ENCODE assay signal across 2 fruit fly cellular contexts in genomic region chr3L:21830125-21830524, dm6.
TF ChIP-seq lines count a peak whose summit lies in the region.

No protein-coding gene starts in this region.

- TF ChIP-seq CTCF in whole organism, embryonic (GFP tag; optimal IDR thresholded peaks at IDR 0.05; lab: Kevin White, UChicago), result no peak

TF ChIP-seq in whole organism, embryonic, 481 proteins besides CTCF, POLR2A, EP300 and RAD21:
- TF ChIP-seq wek (GFP tag; optimal IDR thresholded peaks at IDR 0.05; lab: Kevin White, UChicago) (peak; percentile 75), Sry-β (GFP tag; optimal IDR thresholded peaks at IDR 0.05; lab: Kevin White, UChicago) (peak; percentile 59), gem (tag; optimal IDR thresholded peaks at IDR 0.05; lab: Kevin White, UChicago) (peak; percentile 6), pan (optimal IDR thresholded peaks at IDR 0.05; lab: Kevin White, UChicago) (no peak), pan (GFP tag; optimal IDR thresholded peaks at IDR 0.05 in 1 of 2, IDR thresholded peaks at IDR 0.05 in 1 of 2) (peak in 1 of 2 experiments; percentile 12), phol (tag; optimal IDR thresholded peaks at IDR 0.05; lab: Kevin White, UChicago) (peak; percentile 9), CG17186 (GFP tag; optimal IDR thresholded peaks at IDR 0.05; lab: Kevin White, UChicago) (no peak), Tbp (GFP tag; optimal IDR thresholded peaks at IDR 0.05; lab: Kevin White, UChicago) (no peak), row (GFP tag; IDR thresholded peaks at IDR 0.05; lab: Robert Waterston, UW) (peak; percentile 37; the same call in 1 of the 3 replicates)
TF ChIP-seq in whole organism, embryonic: peak in this region for 6.

TF ChIP-seq in whole organism, prepupa, 60 proteins besides CTCF, POLR2A, EP300 and RAD21:
- TF ChIP-seq Eip78C (GFP tag; lab: Kevin White, UChicago), result peak; percentile 21
- no peak for TF ChIP-seq Sox15 (GFP tag; optimal IDR thresholded peaks at IDR 0.05; lab: Kevin White, UChicago)
